Fruit fly (Drosophila melanogaster) whole organism, wandering third instar larva: ENCODE measurements around the gene CG16717.

ENCODE experiments used
- Dfd ChIP-seq: fragments of >200 bp; optimal IDR thresholded peaks from 2 replicates; lab custom pipeline; 2017; ENCODE audit warnings: missing biosample characterization, missing genetic modification characterization
- GATAd ChIP-seq: sonication (Bioruptor generic); optimal IDR thresholded peaks from 2 replicates; lab custom pipeline; 2016; ENCODE audit warnings: missing biosample characterization, missing genetic modification characterization
- HLH106 ChIP-seq: fragments of 200-800 bp; optimal IDR thresholded peaks from 3 replicates; lab custom pipeline; 2019; ENCODE audit warnings: missing biosample characterization, mild to moderate bottlenecking, missing genetic modification characterization, moderate library complexity
- Hr83 ChIP-seq: fragments of 200-300 bp; sonication (Bioruptor generic); optimal IDR thresholded peaks from 2 replicates; lab custom pipeline; 2016; ENCODE audit warnings: missing biosample characterization, mild to moderate bottlenecking, missing genetic modification characterization, moderate library complexity; ENCODE audit not compliant: poor library complexity, severe bottlenecking
- Myc ChIP-seq: fragments of >200 bp; optimal IDR thresholded peaks from 2 replicates; lab custom pipeline; 2017
- br ChIP-seq: fragments of 200-800 bp; sonication (Bioruptor generic); optimal IDR thresholded peaks from 2 replicates; lab custom pipeline; 2016; ENCODE audit warnings: missing biosample characterization, missing genetic modification characterization
- dsf ChIP-seq: sonication (Bioruptor generic); optimal IDR thresholded peaks from 2 replicates; lab custom pipeline; 2016; ENCODE audit warnings: missing biosample characterization, missing genetic modification characterization, borderline replicate concordance
- fru ChIP-seq: fragments of 200-800 bp; sonication (Bioruptor generic); optimal IDR thresholded peaks from 3 replicates; lab custom pipeline; 2016; ENCODE audit warnings: missing biosample characterization, mild to moderate bottlenecking, missing genetic modification characterization
- h ChIP-seq: fragments of 200-800 bp; sonication (Bioruptor generic); optimal IDR thresholded peaks from 3 replicates; lab custom pipeline; 2016; ENCODE audit warnings: missing biosample characterization, mild to moderate bottlenecking, missing genetic modification characterization
- jim ChIP-seq: fragments of 175-275, 200-325 bp; sonication (Bioruptor generic); optimal IDR thresholded peaks from 2 replicates; lab custom pipeline; 2016; ENCODE audit warnings: missing biosample characterization, mild to moderate bottlenecking, missing genetic modification characterization
- pan ChIP-seq: fragments of >200 bp; optimal IDR thresholded peaks from 2 replicates; lab custom pipeline; 2017
- rgr ChIP-seq: fragments of 200-800 bp; sonication (Bioruptor generic); optimal IDR thresholded peaks from 3 replicates; lab custom pipeline; 2016; ENCODE audit warnings: missing biosample characterization, mild to moderate bottlenecking, missing genetic modification characterization
- usp ChIP-seq: fragments of >200 bp; optimal IDR thresholded peaks from 2 replicates; lab custom pipeline; 2017; ENCODE audit warnings: missing biosample characterization, missing genetic modification characterization
- woc ChIP-seq: sonication (Bioruptor generic); optimal IDR thresholded peaks from 2 replicates; lab custom pipeline; 2016; ENCODE audit warnings: missing biosample characterization, mild to moderate bottlenecking, missing genetic modification characterization

dm6 chr3L:9688674-9689073, 9.7 kb downstream of the CG16717 start:
- TF ChIP-seq br (GFP tag; lab: Kevin White, UChicago) (no peak), fru (GFP tag; lab: Kevin White, UChicago) (no peak), HLH106 (tag; lab: Kevin White, UChicago) (no peak), GATAd (GFP tag; lab: Kevin White, UChicago) (no peak), h (no peak), dsf (no peak), Hr83 (GFP tag; lab: Kevin White, UChicago) (no peak), usp (GFP tag; lab: Kevin White, UChicago) (no peak), Myc (lab: Kevin White, UChicago) (no peak), woc (no peak), pan (no peak), jim (GFP tag; lab: Kevin White, UChicago) (no peak), rgr (GFP tag; lab: Kevin White, UChicago) (no peak), Dfd (GFP tag; lab: Kevin White, UChicago) (no peak)
